Worm (Caenorhabditis elegans) whole organism, young adult: ENCODE measurements around the gene C25H3.10.

ENCODE experiments used
- B0035.1 ChIP-seq: sonication (generic microtip); optimal IDR thresholded peaks from 2 replicates; lab custom pipeline; 2016; ENCODE audit warnings: missing genetic modification characterization, mild to moderate bottlenecking, missing compliant biosample characterization, missing genotype, missing genetic modification reagents
- C06A6.2 ChIP-seq: fragments of 200-800 bp; sonication (Bioruptor generic); conservative IDR thresholded peaks from 2 replicates; pipeline ENCODE4 v1.3.6; 2022; ENCODE audit warnings: missing genetic modification characterization, missing compliant biosample characterization
- C17E4.6 ChIP-seq: fragments of 200-800 bp; sonication (Bioruptor generic); IDR thresholded peaks from 2 replicates; pipeline ENCODE4 v1.3.6; 2022; ENCODE audit warnings: missing genetic modification reagents, missing genetic modification characterization, missing compliant biosample characterization
- F10E7.11 ChIP-seq: sonication (generic microtip); optimal IDR thresholded peaks from 2 replicates; lab custom pipeline; 2017; ENCODE audit warnings: mild to moderate bottlenecking, missing genetic modification characterization, moderate library complexity, missing compliant biosample characterization
- F49E8.2 ChIP-seq: sonication (generic microtip); optimal IDR thresholded peaks from 3 replicates; lab custom pipeline; 2017; ENCODE audit warnings: missing genetic modification characterization, mild to moderate bottlenecking, missing compliant biosample characterization, antibody characterized with exemption, moderate library complexity; ENCODE audit not compliant: insufficient read depth
- F52B5.7 ChIP-seq: sonication (generic microtip); optimal IDR thresholded peaks from 2 replicates; lab custom pipeline; 2016; ENCODE audit warnings: mild to moderate bottlenecking, missing genetic modification characterization, missing compliant biosample characterization
- F57A8.1 ChIP-seq: fragments of 200-800 bp; sonication (Bioruptor generic); optimal IDR thresholded peaks from 2 replicates; lab custom pipeline; 2018; ENCODE audit warnings: mild to moderate bottlenecking, missing genetic modification characterization, moderate library complexity, missing compliant biosample characterization
- F57C9.4 ChIP-seq: sonication (generic microtip); optimal IDR thresholded peaks from 2 replicates; lab custom pipeline; 2017; ENCODE audit warnings: mild to moderate bottlenecking, missing genetic modification characterization, missing compliant biosample characterization
- T07F8.4 ChIP-seq: sonication (generic microtip); optimal IDR thresholded peaks from 2 replicates; lab custom pipeline; 2016; ENCODE audit warnings: mild to moderate bottlenecking, missing genetic modification characterization, moderate library complexity, missing compliant biosample characterization
- Y79H2A.3 ChIP-seq: fragments of 200-800 bp; sonication (Bioruptor generic); conservative IDR thresholded peaks from 2 replicates; pipeline ENCODE4 v1.3.6; 2022; ENCODE audit warnings: missing genetic modification reagents, missing genetic modification characterization, missing compliant biosample characterization
- ZK185.1 ChIP-seq: sonication (generic microtip); optimal IDR thresholded peaks from 2 replicates; lab custom pipeline; 2016; ENCODE audit warnings: mild to moderate bottlenecking, missing genetic modification characterization, missing compliant biosample characterization; ENCODE audit not compliant: poor library complexity, severe bottlenecking
- athp-1 ChIP-seq: sonication (generic microtip); optimal IDR thresholded peaks from 2 replicates; lab custom pipeline; 2017; ENCODE audit warnings: mild to moderate bottlenecking, missing genetic modification characterization, missing compliant biosample characterization
- attf-3 ChIP-seq: fragments of 200-800 bp; sonication (Bioruptor generic); conservative IDR thresholded peaks from 2 replicates; pipeline ENCODE4 v1.3.6; 2022; ENCODE audit warnings: missing genetic modification reagents, missing genetic modification characterization, missing compliant biosample characterization
- ceh-40 ChIP-seq: fragments of 200-800 bp; sonication (Bioruptor generic); IDR thresholded peaks from 2 replicates; pipeline ENCODE4 v1.3.6; 2022; ENCODE audit warnings: missing genetic modification characterization, missing compliant biosample characterization
- ceh-91 ChIP-seq: fragments of 200-800 bp; sonication (Bioruptor generic); IDR thresholded peaks from 2 replicates; pipeline ENCODE4 v1.3.6; 2022; ENCODE audit warnings: missing genetic modification reagents, missing genetic modification characterization, missing compliant biosample characterization
- chd-7 ChIP-seq: sonication (generic microtip); optimal IDR thresholded peaks from 2 replicates; lab custom pipeline; 2016; ENCODE audit warnings: mild to moderate bottlenecking, missing genetic modification characterization, moderate library complexity, missing compliant biosample characterization
- efl-1 ChIP-seq: fragments of 150-350 bp; optimal IDR thresholded peaks from 2 replicates; lab custom pipeline; 2014; ENCODE audit warnings: missing biosample characterization, missing genetic modification reagents, missing genetic modification characterization
- ekl-4 ChIP-seq: fragments of 200-800 bp; sonication (Bioruptor generic); IDR thresholded peaks from 2 replicates; pipeline ENCODE4 v1.3.6; 2022; ENCODE audit warnings: missing genetic modification reagents, missing genetic modification characterization, missing compliant biosample characterization
- ets-4 ChIP-seq: fragments of 200-800 bp; sonication (Bioruptor generic); optimal IDR thresholded peaks from 2 replicates; lab custom pipeline; 2018; ENCODE audit warnings: mild to moderate bottlenecking, missing genetic modification characterization, missing compliant biosample characterization
- fkh-3 ChIP-seq: sonication (generic microtip); optimal IDR thresholded peaks from 2 replicates; lab custom pipeline; 2016; ENCODE audit warnings: mild to moderate bottlenecking, missing genetic modification characterization, missing compliant biosample characterization
- gei-17 ChIP-seq: fragments of 200-800 bp; sonication (Bioruptor generic); optimal IDR thresholded peaks from 2 replicates; lab custom pipeline; 2018; ENCODE audit warnings: mild to moderate bottlenecking, missing genetic modification characterization, missing compliant biosample characterization
- him-1 ChIP-seq: sonication (generic microtip); optimal IDR thresholded peaks from 2 replicates; lab custom pipeline; 2016; ENCODE audit warnings: missing genotype, missing genetic modification reagents, missing genetic modification characterization, missing compliant biosample characterization
- hlh-12 ChIP-seq: sonication (generic microtip); optimal IDR thresholded peaks from 2 replicates; lab custom pipeline; 2016; ENCODE audit warnings: missing genetic modification characterization, missing compliant biosample characterization
- hmg-1.2 ChIP-seq: fragments of 200-800 bp; sonication (Bioruptor generic); IDR thresholded peaks from 2 replicates; pipeline ENCODE4 v1.3.6; 2022; ENCODE audit warnings: missing genetic modification reagents, missing genetic modification characterization, missing compliant biosample characterization
- let-526 ChIP-seq: fragments of 200-800 bp; sonication (Bioruptor generic); IDR thresholded peaks from 2 replicates; pipeline ENCODE4 v1.3.6; 2022; ENCODE audit warnings: missing genetic modification reagents, missing genetic modification characterization, missing compliant biosample characterization
- madf-10 ChIP-seq: sonication (generic microtip); optimal IDR thresholded peaks from 2 replicates; lab custom pipeline; 2016; ENCODE audit warnings: mild to moderate bottlenecking, missing genetic modification characterization, missing compliant biosample characterization
- madf-3 ChIP-seq: fragments of 200-800 bp; sonication (Bioruptor generic); IDR thresholded peaks from 2 replicates; pipeline ENCODE4 v1.3.6; 2022; ENCODE audit warnings: missing genetic modification reagents, missing genetic modification characterization, missing compliant biosample characterization
- madf-6 ChIP-seq: fragments of 200-800 bp; sonication (Bioruptor generic); IDR thresholded peaks from 2 replicates; pipeline ENCODE4 v1.3.6; 2022; ENCODE audit warnings: missing genetic modification reagents, missing genetic modification characterization, missing compliant biosample characterization
- nfyb-1 ChIP-seq: fragments of 200-800 bp; sonication (Bioruptor generic); IDR thresholded peaks from 2 replicates; pipeline ENCODE4 v1.3.6; 2022; ENCODE audit warnings: missing genetic modification reagents, missing genetic modification characterization, missing compliant biosample characterization
- nhr-120 ChIP-seq: fragments of 200-800 bp; sonication (Bioruptor generic); IDR thresholded peaks from 2 replicates; pipeline ENCODE4 v1.3.6; 2022; ENCODE audit warnings: missing genetic modification characterization, missing compliant biosample characterization
- nhr-179 ChIP-seq: sonication (generic microtip); optimal IDR thresholded peaks from 2 replicates; lab custom pipeline; 2016; ENCODE audit warnings: mild to moderate bottlenecking, missing genetic modification characterization, missing compliant biosample characterization
- nhr-27 ChIP-seq: fragments of 200-800 bp; sonication (Bioruptor generic); optimal IDR thresholded peaks from 2 replicates; lab custom pipeline; 2018; ENCODE audit warnings: mild to moderate bottlenecking, missing genetic modification characterization, moderate library complexity, missing compliant biosample characterization
- nhr-80 ChIP-seq: sonication (generic microtip); optimal IDR thresholded peaks from 2 replicates; lab custom pipeline; 2016; ENCODE audit warnings: missing genetic modification characterization, missing compliant biosample characterization
- pbrm-1 ChIP-seq: fragments of 200-800 bp; sonication (Bioruptor generic); IDR thresholded peaks from 2 replicates; pipeline ENCODE4 v1.3.6; 2022; ENCODE audit warnings: missing genetic modification reagents, missing genetic modification characterization, missing compliant biosample characterization
- repo-1 ChIP-seq: sonication (generic microtip); optimal IDR thresholded peaks from 2 replicates; lab custom pipeline; 2017; ENCODE audit warnings: mild to moderate bottlenecking, missing genetic modification characterization, missing compliant biosample characterization
- snpc-1.1 ChIP-seq: sonication (generic microtip); optimal IDR thresholded peaks from 2 replicates; lab custom pipeline; 2017; ENCODE audit warnings: missing genetic modification characterization, mild to moderate bottlenecking, missing compliant biosample characterization, antibody characterized with exemption, moderate library complexity, missing genotype, missing genetic modification reagents; ENCODE audit not compliant: insufficient read depth
- snpc-1.3 ChIP-seq: sonication (generic microtip); optimal IDR thresholded peaks from 2 replicates; lab custom pipeline; 2017; ENCODE audit warnings: missing genetic modification characterization, mild to moderate bottlenecking, missing compliant biosample characterization, antibody characterized with exemption, moderate library complexity, missing genotype, missing genetic modification reagents; ENCODE audit not compliant: insufficient read depth
- snpc-4 ChIP-seq, 5 experiments: fragments of 150-350 bp in 1 of 5; sonication (generic microtip) in 4 of 5; optimal IDR thresholded peaks; 2 replicates each; lab custom pipeline; 2014 to 2018; ENCODE audit warnings: missing genetic modification characterization in 5 of 5, missing biosample characterization in 3 of 5, antibody characterized with exemption in 2 of 5, mild to moderate bottlenecking in 2 of 5, missing compliant biosample characterization in 2 of 5, missing genotype in 2 of 5, moderate library complexity in 2 of 5, missing genetic modification reagents in 1 of 5
- sptf-2 ChIP-seq: fragments of 200-800 bp; sonication (Bioruptor generic); optimal IDR thresholded peaks from 2 replicates; lab custom pipeline; 2018; ENCODE audit warnings: mild to moderate bottlenecking, missing genetic modification characterization, missing compliant biosample characterization
- tbp1 ChIP-seq: fragments of 200-800 bp; sonication (Bioruptor generic); optimal IDR thresholded peaks from 2 replicates; lab custom pipeline; 2018; ENCODE audit warnings: mild to moderate bottlenecking, missing genetic modification characterization, missing compliant biosample characterization
- unc-130 ChIP-seq: sonication (generic microtip); optimal IDR thresholded peaks from 2 replicates; lab custom pipeline; 2016; ENCODE audit warnings: missing genetic modification reagents, missing genetic modification characterization, missing compliant biosample characterization
- unc-62 ChIP-seq: fragments of 150-350 bp; optimal IDR thresholded peaks from 2 replicates; lab custom pipeline; 2014; ENCODE audit warnings: missing biosample characterization, missing genetic modification reagents, missing genetic modification characterization
- zim-3 ChIP-seq: sonication (generic microtip); optimal IDR thresholded peaks from 2 replicates; lab custom pipeline; 2017; ENCODE audit warnings: mild to moderate bottlenecking, missing genetic modification characterization, moderate library complexity, missing compliant biosample characterization
- ztf-3 ChIP-seq: fragments of 200-800 bp; sonication (Bioruptor generic); optimal IDR thresholded peaks from 2 replicates; lab custom pipeline; 2018; ENCODE audit warnings: mild to moderate bottlenecking, missing genetic modification characterization, missing compliant biosample characterization
- ztf-6 ChIP-seq: fragments of 200-800 bp; sonication (Bioruptor generic); IDR thresholded peaks from 2 replicates; pipeline ENCODE4 v1.3.6; 2022; ENCODE audit warnings: missing genetic modification reagents, missing genetic modification characterization, missing compliant biosample characterization

The C25H3.10 gene

ce11 chrII:5660736-5661734 is 37.7 kb downstream of the C25H3.10 start, which contains the start of the genes ift-43 and mdt-26 (continued):
- TF ChIP-seq C17E4.6: peak; percentile 53; the same call in 1 of the 2 replicates
- peak; percentile 79 for TF ChIP-seq madf-10 (tag; lab: Kevin White, UChicago)
- TF ChIP-seq nhr-80 (tag; lab: Kevin White, UChicago): no peak
- TF ChIP-seq nhr-27 (tag; lab: Kevin White, UChicago): no peak
- peak; percentile 81; the same call in 1 of the 2 replicates for TF ChIP-seq Y79H2A.3
- peak; percentile 84 for TF ChIP-seq C06A6.2 (GFP tag; lab: Robert Waterston, UW)
- no peak for TF ChIP-seq B0035.1 (tag; lab: Kevin White, UChicago)
- TF ChIP-seq ekl-4: peak; percentile 83
- peak; percentile 27 for TF ChIP-seq him-1
- peak; percentile 56 for TF ChIP-seq gei-17 (GFP tag; lab: Kevin White, UChicago)
- peak; percentile 62 for TF ChIP-seq madf-6 (GFP tag; lab: Robert Waterston, UW)
- peak; percentile 83; the same call in 1 of the 2 replicates for TF ChIP-seq ceh-40
- peak; percentile 57 for TF ChIP-seq ZK185.1 (tag; lab: Kevin White, UChicago)
- peak; percentile 65 for TF ChIP-seq repo-1
- TF ChIP-seq efl-1 (GFP tag; lab: Kevin White, UChicago): peak; percentile 44
- TF ChIP-seq fkh-3 (tag; lab: Kevin White, UChicago): no peak
- peak; percentile 76 for TF ChIP-seq tbp1 (GFP tag; lab: Kevin White, UChicago)
- TF ChIP-seq ceh-91 (GFP tag; lab: Robert Waterston, UW): 0 out of 2 replicates have a peak, but pooled peaks have one; percentile 13
- TF ChIP-seq pbrm-1: peak; percentile 83
- peak; percentile 49 for TF ChIP-seq ets-4 (GFP tag; lab: Kevin White, UChicago)
- no peak for TF ChIP-seq F49E8.2 (tag; lab: Kevin White, UChicago)
- no peak for TF ChIP-seq nhr-179 (tag; lab: Kevin White, UChicago)
- peak; percentile 100 for TF ChIP-seq nfyb-1 (GFP tag; lab: Robert Waterston, UW)
- no peak for TF ChIP-seq snpc-1.1 (tag; lab: Kevin White, UChicago)
- peak; percentile 53 for TF ChIP-seq snpc-1.3 (tag; lab: Kevin White, UChicago)
- TF ChIP-seq F52B5.7 (tag; lab: Kevin White, UChicago): no peak
- peak; percentile 59 for TF ChIP-seq snpc-4 (GFP tag; optimal IDR thresholded peaks at IDR 0.05; lab: Kevin White, UChicago)
- peak in 2 of 4 experiments; percentile 31 to 49 for TF ChIP-seq snpc-4 (tag; optimal IDR thresholded peaks at IDR 0.05; lab: Kevin White, UChicago)
- TF ChIP-seq hmg-1.2 (GFP tag; lab: Robert Waterston, UW): peak; percentile 56
- no peak for TF ChIP-seq unc-130 (GFP tag; lab: Kevin White, UChicago)
- no peak for TF ChIP-seq ztf-3 (GFP tag; lab: Kevin White, UChicago)
- no peak for TF ChIP-seq athp-1 (tag; lab: Kevin White, UChicago)
- TF ChIP-seq sptf-2: peak; percentile 98
- TF ChIP-seq T07F8.4 (tag; lab: Kevin White, UChicago): peak; percentile 32
- peak; percentile 37 for TF ChIP-seq F57C9.4 (tag; lab: Kevin White, UChicago)
- TF ChIP-seq hlh-12 (tag; lab: Kevin White, UChicago): no peak
- no peak for TF ChIP-seq F10E7.11
- TF ChIP-seq F57A8.1 (GFP tag; lab: Kevin White, UChicago): peak; percentile 80
- TF ChIP-seq ztf-6 (GFP tag; lab: Robert Waterston, UW): peak; percentile 77
- peak; percentile 93 for TF ChIP-seq madf-3 (GFP tag; lab: Robert Waterston, UW)
- TF ChIP-seq chd-7 (tag; lab: Kevin White, UChicago): peak; percentile 73
- TF ChIP-seq let-526 (GFP tag; lab: Robert Waterston, UW): peak; percentile 90
- TF ChIP-seq attf-3 (GFP tag; lab: Robert Waterston, UW): no peak
- no peak for TF ChIP-seq unc-62 (GFP tag; lab: Kevin White, UChicago)
- peak; percentile 72 for TF ChIP-seq zim-3 (tag; lab: Kevin White, UChicago)
- no peak for TF ChIP-seq nhr-120 (GFP tag; lab: Robert Waterston, UW)
